Worm (Caenorhabditis elegans) whole organism, early embryonic: ENCODE measurements around the gene ztf-31.

Experiments used
- B0310.2 ChIP-seq: sonication (generic microtip); optimal IDR thresholded peaks from 2 replicates; lab custom pipeline; 2016; ENCODE audit warnings: mild to moderate bottlenecking, missing genetic modification characterization, missing compliant biosample characterization
- ama-1 ChIP-seq: fragments of 150-350 bp; optimal IDR thresholded peaks from 2 replicates; lab custom pipeline; 2014
- ets-7 ChIP-seq: sonication (generic microtip); optimal IDR thresholded peaks from 2 replicates; lab custom pipeline; 2016; ENCODE audit warnings: missing genotype, missing genetic modification characterization, missing compliant biosample characterization
- flt-1 ChIP-seq: fragments of 200-800 bp; sonication (Bioruptor generic); IDR thresholded peaks from 2 replicates; pipeline ENCODE4 v1.3.6; 2022; ENCODE audit warnings: missing genetic modification characterization, missing compliant biosample characterization
- sea-1 ChIP-seq: fragments of 200-800 bp; sonication (Bioruptor generic); conservative IDR thresholded peaks from 2 replicates; pipeline ENCODE4 v1.3.6; 2022; ENCODE audit warnings: missing genetic modification characterization, missing compliant biosample characterization

DNA sequence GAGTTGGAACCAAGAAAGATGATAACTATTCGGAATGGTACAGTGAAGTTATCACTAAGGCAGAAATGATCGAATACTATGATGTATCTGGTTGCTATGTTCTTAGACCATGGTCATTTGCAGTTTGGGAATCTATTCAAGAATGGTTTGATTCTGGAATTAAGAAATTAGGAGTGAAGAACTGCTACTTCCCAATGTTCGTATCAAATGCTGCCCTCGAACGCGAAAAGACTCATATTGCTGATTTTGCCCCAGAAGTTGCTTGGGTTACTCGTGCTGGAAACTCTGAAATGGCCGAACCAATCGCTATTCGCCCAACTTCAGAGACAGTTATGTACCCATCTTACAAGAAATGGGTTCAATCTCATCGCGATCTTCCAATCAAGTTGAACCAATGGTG lies 1.7 kb upstream of the ztf-31 start:
- TF ChIP-seq flt-1 (GFP tag; lab: Robert Waterston, UW), result no peak
- TF ChIP-seq ama-1 (lab: Kevin White, UChicago), result no peak
- no peak for TF ChIP-seq ets-7 (tag; lab: Kevin White, UChicago)
- TF ChIP-seq B0310.2, result no peak
- no peak for TF ChIP-seq sea-1 (GFP tag; lab: Robert Waterston, UW)
